Comparison of ENCODE assay signal across 7 worm cellular contexts in the genomic region with DNA sequence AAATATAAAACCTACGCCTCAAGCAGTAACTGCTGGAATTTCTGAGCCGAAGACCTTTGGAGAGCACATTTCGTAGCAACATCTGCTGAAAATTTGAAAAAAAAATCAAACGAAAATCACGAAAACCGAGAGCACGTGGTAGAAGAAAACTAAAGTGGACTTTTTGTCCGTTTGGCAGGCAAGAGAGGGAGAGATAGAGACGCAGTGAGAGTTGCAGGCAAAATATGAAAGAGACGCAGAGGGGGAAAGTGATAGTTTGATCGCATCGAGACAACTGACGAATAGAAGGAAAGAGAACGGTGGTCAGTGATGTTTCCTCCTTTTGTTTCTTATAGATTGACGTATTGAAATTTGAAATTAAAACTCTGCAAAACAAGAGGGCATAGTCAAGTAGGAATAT.
TF ChIP-seq lines count a peak whose summit lies in the region.

A gene (minus strand): TSS at position 85 of the 400 bp plus-strand sequence.
A gene (plus strand): TSS at position 294 of the 400 bp plus-strand sequence.

TF ChIP-seq in whole organism, L1 larva, 84 proteins besides CTCF, POLR2A, EP300 and RAD21 (continues in another document):
- TF ChIP-seq lin-35 (GFP tag; optimal IDR thresholded peaks at IDR 0.05; lab: Kevin White, UChicago), result peak; percentile 13 to 75
- peak; percentile 35 for TF ChIP-seq swsn-7 (tag; optimal IDR thresholded peaks at IDR 0.05; lab: Kevin White, UChicago)
- no peak for TF ChIP-seq ama-1 (optimal IDR thresholded peaks at IDR 0.05; lab: Kevin White, UChicago)
- no peak for TF ChIP-seq nhr-11 (tag; optimal IDR thresholded peaks at IDR 0.05; lab: Kevin White, UChicago)
- TF ChIP-seq lsy-2 (tag; optimal IDR thresholded peaks at IDR 0.05; lab: Kevin White, UChicago), result peak in 1 of 2 experiments; percentile 51
- TF ChIP-seq mef-2 (tag; optimal IDR thresholded peaks at IDR 0.05; lab: Kevin White, UChicago), result no peak
- TF ChIP-seq nhr-237 (tag; optimal IDR thresholded peaks at IDR 0.05; lab: Kevin White, UChicago), result no peak
- TF ChIP-seq lin-15B (tag; optimal IDR thresholded peaks at IDR 0.05; lab: Kevin White, UChicago), result no peak
- TF ChIP-seq elt-3 (tag; optimal IDR thresholded peaks at IDR 0.05; lab: Kevin White, UChicago), result peak in 1 of 6 experiments; percentile 5
- TF ChIP-seq sptf-1 (tag; optimal IDR thresholded peaks at IDR 0.05; lab: Kevin White, UChicago), result no peak
- TF ChIP-seq mab-9 (GFP tag; IDR thresholded peaks at IDR 0.05; lab: Robert Waterston, UW), result no peak
- TF ChIP-seq skn-1 (tag; optimal IDR thresholded peaks at IDR 0.05; lab: Kevin White, UChicago), result no peak

TF ChIP-seq in whole organism, L2 larva, 48 proteins besides CTCF, POLR2A, EP300 and RAD21 (continues in another document):
- no peak for TF ChIP-seq skn-1 (tag; optimal IDR thresholded peaks at IDR 0.05; lab: Kevin White, UChicago)
- no peak for TF ChIP-seq nhr-25 (tag; optimal IDR thresholded peaks at IDR 0.05; lab: Kevin White, UChicago)
- no peak for TF ChIP-seq ztf-4 (tag; optimal IDR thresholded peaks at IDR 0.05; lab: Kevin White, UChicago)
- peak; percentile 82 for TF ChIP-seq nhr-129 (tag; optimal IDR thresholded peaks at IDR 0.05; lab: Kevin White, UChicago)
- peak; percentile 83 for TF ChIP-seq F13H6.1 (tag; optimal IDR thresholded peaks at IDR 0.05; lab: Kevin White, UChicago)
- peak; percentile 70 to 83 for TF ChIP-seq mdl-1 (tag; optimal IDR thresholded peaks at IDR 0.05; lab: Kevin White, UChicago)
- peak; percentile 20 for TF ChIP-seq blmp-1 (tag; optimal IDR thresholded peaks at IDR 0.05; lab: Kevin White, UChicago; ENCODE audit: insufficient read depth)
- peak; percentile 11 for TF ChIP-seq nhr-6 (tag; optimal IDR thresholded peaks at IDR 0.05; lab: Kevin White, UChicago)
- no peak for TF ChIP-seq sma-3 (GFP tag; optimal IDR thresholded peaks at IDR 0.05; lab: Kevin White, UChicago)
- TF ChIP-seq lin-13 (GFP tag; optimal IDR thresholded peaks at IDR 0.05; lab: Kevin White, UChicago), result peak; percentile 34
- TF ChIP-seq mab-5 (tag; optimal IDR thresholded peaks at IDR 0.05; lab: Kevin White, UChicago), result no peak
- TF ChIP-seq crh-2 (tag; optimal IDR thresholded peaks at IDR 0.05; lab: Kevin White, UChicago), result peak; percentile 64

TF ChIP-seq in whole organism, L3 larva, 47 proteins besides CTCF, POLR2A, EP300 and RAD21 (continues in another document):
- TF ChIP-seq fkh-10 (GFP tag; optimal IDR thresholded peaks at IDR 0.05; lab: Kevin White, UChicago) (no peak), nhr-23 (tag; optimal IDR thresholded peaks at IDR 0.05; lab: Kevin White, UChicago) (peak; percentile 11), mdl-1 (tag; optimal IDR thresholded peaks at IDR 0.05; lab: Kevin White, UChicago) (peak; percentile 79), ZK546.5 (tag; optimal IDR thresholded peaks at IDR 0.05; lab: Kevin White, UChicago) (no peak), snpc-4 (tag; optimal IDR thresholded peaks at IDR 0.05; lab: Kevin White, UChicago) (no peak), pqm-1 (tag; optimal IDR thresholded peaks at IDR 0.05; lab: Kevin White, UChicago) (peak; percentile 44), lin-15B (tag; optimal IDR thresholded peaks at IDR 0.05; lab: Kevin White, UChicago) (peak; percentile 8), tbx-2 (tag; optimal IDR thresholded peaks at IDR 0.05; lab: Kevin White, UChicago) (no peak), pha-4 (tag; optimal IDR thresholded peaks at IDR 0.05; lab: Kevin White, UChicago) (no peak), ceh-9 (tag; optimal IDR thresholded peaks at IDR 0.05; lab: Kevin White, UChicago) (no peak), unc-39 (tag; optimal IDR thresholded peaks at IDR 0.05; lab: Kevin White, UChicago) (no peak), lsy-12 (tag; optimal IDR thresholded peaks at IDR 0.05; lab: Kevin White, UChicago) (no peak), nfya-1 (tag; optimal IDR thresholded peaks at IDR 0.05; lab: Kevin White, UChicago; ENCODE audit: insufficient read depth) (peak; percentile 65)

TF ChIP-seq in whole organism, L4 larva, 104 proteins besides CTCF, POLR2A, EP300 and RAD21 (continues in another document):
- no peak for TF ChIP-seq saeg-2 (GFP tag; IDR thresholded peaks at IDR 0.05; lab: Robert Waterston, UW)
- TF ChIP-seq hif-1 (tag; optimal IDR thresholded peaks at IDR 0.05; lab: Kevin White, UChicago), result peak in 1 of 2 experiments; percentile 82
- no peak for TF ChIP-seq set-16 (GFP tag; IDR thresholded peaks at IDR 0.05; lab: Robert Waterston, UW)
- TF ChIP-seq dmd-9 (GFP tag; IDR thresholded peaks at IDR 0.05; lab: Robert Waterston, UW), result no peak
- TF ChIP-seq pqm-1 (tag; optimal IDR thresholded peaks at IDR 0.05; lab: Kevin White, UChicago), result no peak
- no peak for TF ChIP-seq spr-3 (GFP tag; optimal IDR thresholded peaks at IDR 0.05; lab: Kevin White, UChicago)
- no peak for TF ChIP-seq tag-97 (GFP tag; IDR thresholded peaks at IDR 0.05; lab: Robert Waterston, UW)
- TF ChIP-seq ceh-82 (tag; optimal IDR thresholded peaks at IDR 0.05; lab: Kevin White, UChicago), result no peak
- no peak for TF ChIP-seq daf-12 (tag; optimal IDR thresholded peaks at IDR 0.05; lab: Kevin White, UChicago)
- no peak for TF ChIP-seq jun-1 (tag; optimal IDR thresholded peaks at IDR 0.05; lab: Kevin White, UChicago)
- TF ChIP-seq madf-5 (GFP tag; IDR thresholded peaks at IDR 0.05; lab: Robert Waterston, UW), result no peak
- no peak for TF ChIP-seq zip-11 (GFP tag; IDR thresholded peaks at IDR 0.05; lab: Robert Waterston, UW)
- TF ChIP-seq fkh-10 (GFP tag; optimal IDR thresholded peaks at IDR 0.05; lab: Kevin White, UChicago), result no peak
- TF ChIP-seq ama-1 (optimal IDR thresholded peaks at IDR 0.05; lab: Kevin White, UChicago), result peak; percentile 46

TF ChIP-seq in whole organism, late embryonic, 69 proteins besides CTCF, POLR2A, EP300 and RAD21:
- TF ChIP-seq unc-55 (GFP tag; optimal IDR thresholded peaks at IDR 0.05; lab: Kevin White, UChicago), result peak; percentile 81
- no peak for TF ChIP-seq T23F11.4 (GFP tag; optimal IDR thresholded peaks at IDR 0.05; lab: Kevin White, UChicago)
- TF ChIP-seq rnt-1 (tag; optimal IDR thresholded peaks at IDR 0.05; lab: Kevin White, UChicago), result no peak
- no peak for TF ChIP-seq pha-4 (tag; optimal IDR thresholded peaks at IDR 0.05; lab: Kevin White, UChicago)
- TF ChIP-seq dve-1 (tag; optimal IDR thresholded peaks at IDR 0.05; lab: Kevin White, UChicago), result no peak
- peak; percentile 43 for TF ChIP-seq nfya-1 (tag; optimal IDR thresholded peaks at IDR 0.05; lab: Kevin White, UChicago)
- TF ChIP-seq ceh-18 (tag; optimal IDR thresholded peaks at IDR 0.05; lab: Kevin White, UChicago), result peak; percentile 10
- no peak for TF ChIP-seq sox-4 (tag; optimal IDR thresholded peaks at IDR 0.05; lab: Kevin White, UChicago)
- no peak for TF ChIP-seq pros-1 (tag; optimal IDR thresholded peaks at IDR 0.05; lab: Kevin White, UChicago)
- TF ChIP-seq ama-1 (optimal IDR thresholded peaks at IDR 0.05; lab: Kevin White, UChicago), result no peak
- no peak for TF ChIP-seq pha-2 (tag; optimal IDR thresholded peaks at IDR 0.05; lab: Kevin White, UChicago)
- peak; percentile 35 for TF ChIP-seq hlh-30 (tag; optimal IDR thresholded peaks at IDR 0.05; lab: Kevin White, UChicago; ENCODE audit: insufficient read depth)
- no peak for TF ChIP-seq fax-1 (tag; optimal IDR thresholded peaks at IDR 0.05; lab: Kevin White, UChicago)
TF ChIP-seq in whole organism, late embryonic: peak in this region for 4.

TF ChIP-seq in whole organism, mixed stage, embryonic, 35 proteins besides CTCF, POLR2A, EP300 and RAD21 (continues in another document):
- TF ChIP-seq hlh-1 (tag; optimal IDR thresholded peaks at IDR 0.05; lab: Kevin White, UChicago) (peak; percentile 93), flh-1 (GFP tag; optimal IDR thresholded peaks at IDR 0.05; lab: Kevin White, UChicago) (no peak), mls-2 (tag; optimal IDR thresholded peaks at IDR 0.05; lab: Kevin White, UChicago) (no peak), ceh-43 (GFP tag; optimal IDR thresholded peaks at IDR 0.05; lab: Kevin White, UChicago) (no peak), M03D4.4 (tag; optimal IDR thresholded peaks at IDR 0.05; lab: Kevin White, UChicago) (no peak), ceh-83 (GFP tag; optimal IDR thresholded peaks at IDR 0.05; lab: Kevin White, UChicago) (no peak), nhr-237 (tag; optimal IDR thresholded peaks at IDR 0.05; lab: Kevin White, UChicago) (no peak), ztf-11 (tag; optimal IDR thresholded peaks at IDR 0.05; lab: Kevin White, UChicago) (no peak), elt-1 (tag; optimal IDR thresholded peaks at IDR 0.05; lab: Kevin White, UChicago; ENCODE audit: borderline replicate concordance, insufficient read depth) (no peak), cnd-1 (tag; optimal IDR thresholded peaks at IDR 0.05; lab: Kevin White, UChicago) (no peak), nhr-76 (tag; optimal IDR thresholded peaks at IDR 0.05; lab: Kevin White, UChicago) (no peak), unc-62 (GFP tag; optimal IDR thresholded peaks at IDR 0.05; lab: Kevin White, UChicago) (peak; percentile 70), ceh-39 (tag; optimal IDR thresholded peaks at IDR 0.05; lab: Kevin White, UChicago) (no peak), tbx-8 (GFP tag; optimal IDR thresholded peaks at IDR 0.05; lab: Kevin White, UChicago) (no peak), unc-120 (tag; optimal IDR thresholded peaks at IDR 0.05; lab: Kevin White, UChicago; ENCODE audit: poor library complexity, severe bottlenecking) (peak; percentile 2)

TF ChIP-seq in whole organism, young adult, 124 proteins besides CTCF, POLR2A, EP300 and RAD21 (continues in another document):
- no peak for TF ChIP-seq F52B5.7 (tag; optimal IDR thresholded peaks at IDR 0.05; lab: Kevin White, UChicago)
- TF ChIP-seq K11D2.4 (GFP tag; IDR thresholded peaks at IDR 0.05; lab: Robert Waterston, UW), result peak; percentile 31; the same call in 1 of the 2 replicates
- TF ChIP-seq nhr-179 (tag; optimal IDR thresholded peaks at IDR 0.05; lab: Kevin White, UChicago), result no peak
- TF ChIP-seq ztf-28 (GFP tag; IDR thresholded peaks at IDR 0.05; lab: Robert Waterston, UW), result no peak
- no peak for TF ChIP-seq Y56A3A.18 (GFP tag; IDR thresholded peaks at IDR 0.05; lab: Robert Waterston, UW)
- TF ChIP-seq rec-8 (tag; optimal IDR thresholded peaks at IDR 0.05; lab: Kevin White, UChicago), result no peak
- no peak for TF ChIP-seq unc-130 (GFP tag; optimal IDR thresholded peaks at IDR 0.05; lab: Kevin White, UChicago)
- no peak for TF ChIP-seq atf-7 (tag; optimal IDR thresholded peaks at IDR 0.05; lab: Kevin White, UChicago)
- no peak for TF ChIP-seq ztf-26 (tag; optimal IDR thresholded peaks at IDR 0.05; lab: Kevin White, UChicago)
- no peak for TF ChIP-seq C06A6.2 (GFP tag; conservative IDR thresholded peaks at IDR 0.05; lab: Robert Waterston, UW)
- TF ChIP-seq aptf-3 (GFP tag; IDR thresholded peaks at IDR 0.05; lab: Robert Waterston, UW), result no peak
- TF ChIP-seq dox-1 (GFP tag; IDR thresholded peaks at IDR 0.05; lab: Robert Waterston, UW), result no peak
- no peak for TF ChIP-seq hlh-26 (GFP tag; conservative IDR thresholded peaks at IDR 0.05; lab: Robert Waterston, UW)
- no peak for TF ChIP-seq lsl-1 (GFP tag; optimal IDR thresholded peaks at IDR 0.05; lab: Kevin White, UChicago)
- no peak for TF ChIP-seq cebp-1 (GFP tag; IDR thresholded peaks at IDR 0.05; lab: Robert Waterston, UW)
- TF ChIP-seq cebp-1 (tag; optimal IDR thresholded peaks at IDR 0.05; lab: Kevin White, UChicago), result peak; percentile 73
- TF ChIP-seq efl-1 (GFP tag; optimal IDR thresholded peaks at IDR 0.05; lab: Kevin White, UChicago), result no peak
- peak; percentile 31 for TF ChIP-seq lin-40 (tag; optimal IDR thresholded peaks at IDR 0.05; lab: Kevin White, UChicago)
